Worm (Caenorhabditis elegans) whole organism, L4 larva: ENCODE results near the gene ZK1086.2.
A peak's percentile ranks its signal among the peaks of the same experiment; 100 is the strongest.

ENCODE experiments used
- F26F4.8 ChIP-seq: fragments of 200-800 bp; sonication (Bioruptor generic); conservative IDR thresholded peaks from 2 replicates; pipeline ENCODE4 v1.3.6; 2022; ENCODE audit warnings: missing genetic modification characterization, missing compliant biosample characterization
- F37D6.2 ChIP-seq: sonication (generic microtip); optimal IDR thresholded peaks from 2 replicates; lab custom pipeline; 2016; ENCODE audit warnings: mild to moderate bottlenecking, missing genetic modification characterization, missing compliant biosample characterization
- F49E8.2 ChIP-seq: sonication (generic microtip); optimal IDR thresholded peaks from 2 replicates; lab custom pipeline; 2016; ENCODE audit warnings: missing compliant biosample characterization, mild to moderate bottlenecking, missing genetic modification characterization, borderline replicate concordance
- T20F7.1 ChIP-seq: fragments of 200-800 bp; sonication (Bioruptor generic); optimal IDR thresholded peaks from 2 replicates; lab custom pipeline; 2018; ENCODE audit warnings: mild to moderate bottlenecking, missing genetic modification characterization, missing compliant biosample characterization
- ZK337.2 ChIP-seq: fragments of 200-800 bp; sonication (Bioruptor generic); IDR thresholded peaks from 2 replicates; pipeline ENCODE4 v1.3.6; 2022; ENCODE audit warnings: missing genetic modification reagents, missing genetic modification characterization, missing compliant biosample characterization
- ZK546.5 ChIP-seq, 2 experiments: sonication (generic microtip); optimal IDR thresholded peaks; 2 replicates each; lab custom pipeline; 2017; ENCODE audit warnings: missing biosample characterization in 2 of 2, missing genetic modification characterization in 2 of 2
- aha-1 ChIP-seq: fragments of 150-350 bp; peaks from one replicate; lab custom pipeline; 2014; ENCODE audit warnings: missing biosample characterization, missing genetic modification characterization
- aly-2 ChIP-seq: sonication (generic microtip); optimal IDR thresholded peaks from 2 replicates; lab custom pipeline; 2018; ENCODE audit warnings: missing biosample characterization, missing genetic modification characterization
- ama-1 ChIP-seq: fragments of 150-350 bp; optimal IDR thresholded peaks from 2 replicates; lab custom pipeline; 2014; ENCODE audit warnings: inconsistent platforms, mixed read lengths
- ceh-20 ChIP-seq: fragments of 200-800 bp; sonication (Bioruptor generic); IDR thresholded peaks from 2 replicates; pipeline ENCODE4 v1.3.6; 2022; ENCODE audit warnings: missing genetic modification reagents, missing genetic modification characterization, missing compliant biosample characterization
- ceh-44 ChIP-seq: fragments of 200-800 bp; sonication (Bioruptor generic); IDR thresholded peaks from 2 replicates; pipeline ENCODE4 v1.3.6; 2022; ENCODE audit warnings: missing genetic modification reagents, missing genetic modification characterization, missing compliant biosample characterization
- daf-12 ChIP-seq: fragments of 150-350 bp; optimal IDR thresholded peaks from 2 replicates; lab custom pipeline; 2014; ENCODE audit warnings: missing biosample characterization, missing genetic modification reagents, missing genetic modification characterization
- daf-16 ChIP-seq, 3 experiments: sonication (generic microtip); optimal IDR thresholded peaks; 2 replicates each; lab custom pipeline; 2016 to 2017; ENCODE audit warnings: missing genetic modification characterization in 3 of 3, missing genetic modification reagents in 3 of 3, mild to moderate bottlenecking in 2 of 3, missing compliant biosample characterization in 2 of 3, missing biosample characterization in 1 of 3, moderate library complexity in 1 of 3
- daf-19 ChIP-seq: fragments of 200-800 bp; sonication (Bioruptor generic); conservative IDR thresholded peaks from 2 replicates; pipeline ENCODE4 v1.3.6; 2022; ENCODE audit warnings: missing genetic modification characterization, missing compliant biosample characterization
- dmd-6 ChIP-seq: fragments of 200-800 bp; sonication (Bioruptor generic); IDR thresholded peaks from 2 replicates; pipeline ENCODE4 v1.3.6; 2022; ENCODE audit warnings: missing genetic modification reagents, missing genetic modification characterization, missing compliant biosample characterization
- dmd-8 ChIP-seq: fragments of 200-800 bp; sonication (Bioruptor generic); IDR thresholded peaks from 2 replicates; pipeline ENCODE4 v1.3.6; 2022; ENCODE audit warnings: missing genetic modification characterization, missing compliant biosample characterization
- dpl-1 ChIP-seq: fragments of 150-350 bp; optimal IDR thresholded peaks from 2 replicates; lab custom pipeline; 2014; ENCODE audit warnings: missing biosample characterization, missing genetic modification reagents, missing genetic modification characterization
- dve-1 ChIP-seq: sonication (generic microtip); optimal IDR thresholded peaks from 2 replicates; lab custom pipeline; 2017; ENCODE audit warnings: antibody characterized with exemption, mild to moderate bottlenecking, missing genetic modification characterization, missing compliant biosample characterization; ENCODE audit not compliant: insufficient read depth
- egl-43 ChIP-seq: fragments of 200-800 bp; sonication (Bioruptor generic); IDR thresholded peaks from 2 replicates; pipeline ENCODE4 v1.3.6; 2022; ENCODE audit warnings: missing genetic modification reagents, missing genetic modification characterization, missing compliant biosample characterization
- fkh-10 ChIP-seq: fragments of 150-350 bp; optimal IDR thresholded peaks from 2 replicates; lab custom pipeline; 2014; ENCODE audit warnings: missing biosample characterization, missing genetic modification reagents, missing genetic modification characterization
- hlh-11 ChIP-seq: fragments of 200-800 bp; sonication (Bioruptor generic); optimal IDR thresholded peaks from 2 replicates; lab custom pipeline; 2018; ENCODE audit warnings: mild to moderate bottlenecking, missing genetic modification characterization, missing compliant biosample characterization
- lin-1 ChIP-seq: fragments of 200-800 bp; sonication (Bioruptor generic); IDR thresholded peaks from 2 replicates; pipeline ENCODE4 v1.3.6; 2022; ENCODE audit warnings: missing genetic modification reagents, missing genetic modification characterization, missing compliant biosample characterization
- lin-13 ChIP-seq: fragments of 150-350 bp; optimal IDR thresholded peaks from 2 replicates; lab custom pipeline; 2014; ENCODE audit warnings: missing biosample characterization, missing genetic modification reagents, missing genetic modification characterization
- lin-15B ChIP-seq: fragments of 150-350 bp; sonication (generic microtip); optimal IDR thresholded peaks from 3 replicates; lab custom pipeline; 2014; ENCODE audit warnings: missing biosample characterization, missing genetic modification characterization
- lin-38 ChIP-seq: fragments of 200-800 bp; sonication (Bioruptor generic); IDR thresholded peaks from 2 replicates; pipeline ENCODE4 v1.3.6; 2022; ENCODE audit warnings: missing genetic modification reagents, missing genetic modification characterization, missing compliant biosample characterization
- madf-9 ChIP-seq: fragments of 200-800 bp; sonication (Bioruptor generic); conservative IDR thresholded peaks from 2 replicates; pipeline ENCODE4 v1.3.6; 2022; ENCODE audit warnings: missing genetic modification reagents, missing genetic modification characterization, missing compliant biosample characterization
- mxl-3 ChIP-seq: fragments of 200-800 bp; sonication (Bioruptor generic); optimal IDR thresholded peaks from 2 replicates; lab custom pipeline; 2018; ENCODE audit warnings: mild to moderate bottlenecking, missing genetic modification characterization, missing compliant biosample characterization
- nhr-10 ChIP-seq: fragments of 150-350 bp; optimal IDR thresholded peaks from 2 replicates; lab custom pipeline; 2014; ENCODE audit warnings: missing biosample characterization, missing genetic modification characterization
- nhr-111 ChIP-seq: fragments of 200-800 bp; sonication (Bioruptor generic); optimal IDR thresholded peaks from 2 replicates; lab custom pipeline; 2018; ENCODE audit warnings: mild to moderate bottlenecking, missing genetic modification characterization, missing compliant biosample characterization
- nhr-28 ChIP-seq: fragments of 150-350 bp; optimal IDR thresholded peaks from 2 replicates; lab custom pipeline; 2014; ENCODE audit warnings: missing biosample characterization, missing genetic modification characterization
- nhr-41 ChIP-seq: fragments of 200-800 bp; sonication (Bioruptor generic); IDR thresholded peaks from 2 replicates; pipeline ENCODE4 v1.3.6; 2022; ENCODE audit warnings: missing genetic modification reagents, missing genetic modification characterization, missing compliant biosample characterization
- nhr-77 ChIP-seq: fragments of 150-350 bp; optimal IDR thresholded peaks from 2 replicates; lab custom pipeline; 2014; ENCODE audit warnings: missing biosample characterization, missing genetic modification characterization
- pqm-1 ChIP-seq: sonication (generic microtip); optimal IDR thresholded peaks from 2 replicates; lab custom pipeline; 2017; ENCODE audit warnings: missing biosample characterization, missing genetic modification characterization
- skn-1 ChIP-seq: fragments of 150-350 bp; optimal IDR thresholded peaks from 2 replicates; lab custom pipeline; 2014; ENCODE audit warnings: missing biosample characterization, missing genetic modification characterization
- spr-1 ChIP-seq: sonication (generic microtip); optimal IDR thresholded peaks from 2 replicates; lab custom pipeline; 2016; ENCODE audit warnings: mild to moderate bottlenecking, missing genetic modification characterization, missing compliant biosample characterization
- tag-97 ChIP-seq: fragments of 200-800 bp; sonication (Bioruptor generic); IDR thresholded peaks from 2 replicates; pipeline ENCODE4 v1.3.6; 2022; ENCODE audit warnings: missing genetic modification characterization, missing compliant biosample characterization
- unc-130 ChIP-seq: sonication (generic microtip); optimal IDR thresholded peaks from 2 replicates; lab custom pipeline; 2016; ENCODE audit warnings: missing genetic modification reagents, missing genetic modification characterization, missing compliant biosample characterization
- unc-62 ChIP-seq, 3 experiments: fragments of 150-350 bp in 1 of 3; sonication (generic microtip); optimal IDR thresholded peaks in 2 of 3; peaks in 1 of 3; 1 replicate in 1 of 3; 2 replicates in 2 of 3; lab custom pipeline; 2014 to 2017; ENCODE audit warnings: missing biosample characterization in 3 of 3, missing genetic modification characterization in 3 of 3, missing genetic modification reagents in 3 of 3, missing genotype in 1 of 3
- zag-1 ChIP-seq: fragments of 150-350 bp; optimal IDR thresholded peaks from 2 replicates; lab custom pipeline; 2014; ENCODE audit warnings: missing biosample characterization, missing genetic modification characterization
- zfp-2 ChIP-seq: sonication (generic microtip); optimal IDR thresholded peaks from 2 replicates; lab custom pipeline; 2016; ENCODE audit warnings: mild to moderate bottlenecking, missing genetic modification characterization, missing compliant biosample characterization
- zip-2 ChIP-seq: fragments of 150-350 bp; optimal IDR thresholded peaks from 2 replicates; lab custom pipeline; 2014; ENCODE audit warnings: missing biosample characterization, missing genetic modification characterization
- ztf-7 ChIP-seq: fragments of 150-350 bp; optimal IDR thresholded peaks from 2 replicates; lab custom pipeline; 2014; ENCODE audit warnings: missing biosample characterization, missing genetic modification characterization

The ZK1086.2 gene

DNA sequence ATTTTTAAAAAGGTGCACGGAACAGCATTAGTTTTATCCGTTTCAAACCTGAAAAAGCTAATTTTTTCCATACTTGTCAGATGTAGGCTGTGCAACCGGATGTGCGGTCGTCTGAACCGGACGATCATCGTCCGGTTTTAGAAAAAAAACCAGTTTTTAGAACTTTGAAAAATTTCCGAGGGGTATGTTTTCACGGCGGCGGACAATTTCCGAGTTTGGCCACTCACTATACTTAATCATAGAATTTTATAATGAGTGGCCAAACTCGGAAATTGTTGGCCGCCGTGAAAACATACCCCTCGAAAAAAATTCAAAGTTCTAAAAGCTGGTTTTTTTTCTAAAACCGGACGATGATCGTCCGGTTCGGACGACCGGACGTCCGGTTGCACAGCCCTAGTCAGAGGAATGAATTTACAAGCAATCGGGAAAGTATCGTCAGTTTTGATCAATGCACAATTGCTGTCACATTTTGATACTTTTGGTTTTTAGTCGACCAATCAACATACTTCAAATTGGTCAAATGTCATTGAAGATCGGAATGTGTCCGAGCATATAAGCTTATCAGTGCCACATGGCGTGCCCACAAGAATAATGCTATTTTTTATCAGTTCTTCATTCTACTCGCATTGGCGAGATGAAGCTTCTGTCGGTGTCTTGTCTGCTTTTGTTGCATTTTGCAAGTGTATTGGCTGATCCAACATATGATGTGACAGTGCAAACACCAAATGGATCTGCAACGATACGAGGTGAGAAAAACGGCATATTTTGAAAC is 33.6 kb downstream of the ZK1086.2 start, which contains the start of gene cest-13:
Gene cest-13, plus strand, starts transcription at position 562 of the 772 bp plus-strand sequence.
- no peak for TF ChIP-seq egl-43 (GFP tag; lab: Robert Waterston, UW)
- no peak for TF ChIP-seq zfp-2 (tag; lab: Kevin White, UChicago)
- peak; percentile 39 for TF ChIP-seq aha-1 (tag; lab: Kevin White, UChicago)
- no peak for TF ChIP-seq aly-2 (tag; lab: Kevin White, UChicago)
- TF ChIP-seq zag-1 = no peak
- peak; percentile 61 for TF ChIP-seq dve-1 (tag; lab: Kevin White, UChicago)
- TF ChIP-seq ceh-44 (GFP tag; lab: Robert Waterston, UW) = no peak
- TF ChIP-seq nhr-111 (GFP tag; lab: Kevin White, UChicago) = no peak
- no peak for TF ChIP-seq F49E8.2 (tag; lab: Kevin White, UChicago)
- no peak for TF ChIP-seq F26F4.8 (GFP tag; lab: Robert Waterston, UW)
- peak; percentile 83 for TF ChIP-seq pqm-1 (tag; lab: Kevin White, UChicago)
- TF ChIP-seq mxl-3 = peak; percentile 72
- no peak for TF ChIP-seq lin-13 (GFP tag; lab: Kevin White, UChicago)
- no peak for TF ChIP-seq unc-130
- TF ChIP-seq dmd-8 (GFP tag; lab: Robert Waterston, UW) = no peak
- no peak for TF ChIP-seq daf-12 (tag; lab: Kevin White, UChicago)
- TF ChIP-seq F37D6.2 (tag; lab: Kevin White, UChicago) = no peak
- TF ChIP-seq lin-38 (GFP tag; lab: Robert Waterston, UW) = no peak
- peak in 1 of 2 experiments; percentile 22 for TF ChIP-seq unc-62 (GFP tag; optimal IDR thresholded peaks at IDR 0.05 in 1 of 2; lab: Kevin White, UChicago)
- no peak for TF ChIP-seq unc-62 (tag; optimal IDR thresholded peaks at IDR 0.05; lab: Kevin White, UChicago)
- no peak for TF ChIP-seq daf-16 (GFP tag; optimal IDR thresholded peaks at IDR 0.05; lab: Kevin White, UChicago)
- peak; percentile 11 for TF ChIP-seq daf-16 (tag; optimal IDR thresholded peaks at IDR 0.05; lab: Kevin White, UChicago)
- no peak for TF ChIP-seq nhr-10 (tag; lab: Kevin White, UChicago)
- TF ChIP-seq skn-1 = no peak
- TF ChIP-seq zip-2 (tag; lab: Kevin White, UChicago) = no peak
- no peak for TF ChIP-seq nhr-77 (tag; lab: Kevin White, UChicago)
- no peak for TF ChIP-seq daf-19 (GFP tag; lab: Robert Waterston, UW)
- TF ChIP-seq dpl-1 (GFP tag; lab: Kevin White, UChicago) = no peak
- peak; percentile 45 for TF ChIP-seq hlh-11 (tag; lab: Kevin White, UChicago)
- TF ChIP-seq lin-1 = 0 out of 2 replicates have a peak, but pooled peaks have one; percentile 43
- peak; percentile 98 for TF ChIP-seq dmd-6 (GFP tag; lab: Robert Waterston, UW)
- TF ChIP-seq ceh-20 (GFP tag; lab: Robert Waterston, UW) = no peak
- TF ChIP-seq nhr-41 (GFP tag; lab: Robert Waterston, UW) = 0 out of 2 replicates have a peak, but pooled peaks have one; percentile 31
- no peak for TF ChIP-seq T20F7.1 (GFP tag; lab: Kevin White, UChicago)
- no peak for TF ChIP-seq fkh-10 (GFP tag; lab: Kevin White, UChicago)
- no peak for TF ChIP-seq ztf-7
- no peak for TF ChIP-seq ZK337.2 (GFP tag; lab: Robert Waterston, UW)
- no peak for TF ChIP-seq tag-97 (GFP tag; lab: Robert Waterston, UW)
- TF ChIP-seq nhr-28 = peak; percentile 60
- TF ChIP-seq ZK546.5 (tag; optimal IDR thresholded peaks at IDR 0.05; lab: Kevin White, UChicago) = no peak
- TF ChIP-seq madf-9 (GFP tag; lab: Robert Waterston, UW) = no peak
- no peak for TF ChIP-seq ama-1 (lab: Kevin White, UChicago)
- TF ChIP-seq spr-1 (tag; lab: Kevin White, UChicago) = no peak
- TF ChIP-seq lin-15B (tag; lab: Kevin White, UChicago) = no peak
- TF ChIP-seq, all 104 proteins: peak for 11
